Worm (Caenorhabditis elegans) whole organism, L4 larva: ENCODE data around the gene str-149.

Experiments
- D1046.2 ChIP-seq: fragments of 200-800 bp; sonication (Bioruptor generic); IDR thresholded peaks from 2 replicates; pipeline ENCODE4 v1.3.6; 2022; ENCODE audit warnings: missing genetic modification characterization, missing compliant biosample characterization
- F37D6.2 ChIP-seq: sonication (generic microtip); optimal IDR thresholded peaks from 2 replicates; lab custom pipeline; 2016; ENCODE audit warnings: mild to moderate bottlenecking, missing genetic modification characterization, missing compliant biosample characterization
- R02D3.7 ChIP-seq: fragments of 150-350 bp; sonication (generic microtip); optimal IDR thresholded peaks from 3 replicates; lab custom pipeline; 2014; ENCODE audit warnings: missing biosample characterization, missing genetic modification characterization
- T20F7.1 ChIP-seq: fragments of 200-800 bp; sonication (Bioruptor generic); optimal IDR thresholded peaks from 2 replicates; lab custom pipeline; 2018; ENCODE audit warnings: mild to moderate bottlenecking, missing genetic modification characterization, missing compliant biosample characterization
- T26A8.4 ChIP-seq: fragments of 200-800 bp; sonication (Bioruptor generic); IDR thresholded peaks from 2 replicates; pipeline ENCODE4 v1.3.6; 2022; ENCODE audit warnings: missing genetic modification characterization, missing compliant biosample characterization
- Y105C5A.15 ChIP-seq: fragments of 200-800 bp; sonication (Bioruptor generic); IDR thresholded peaks from 2 replicates; pipeline ENCODE4 v1.3.6; 2022; ENCODE audit warnings: missing genetic modification characterization, missing compliant biosample characterization
- Y5F2A.4 ChIP-seq: fragments of 200-800 bp; sonication (Bioruptor generic); optimal IDR thresholded peaks from 2 replicates; lab custom pipeline; 2018; ENCODE audit warnings: mild to moderate bottlenecking, missing genetic modification characterization, missing compliant biosample characterization
- Y75B8A.6 ChIP-seq: fragments of 200-800 bp; sonication (Bioruptor generic); IDR thresholded peaks from 2 replicates; pipeline ENCODE4 v1.3.6; 2022; ENCODE audit warnings: missing genetic modification reagents, missing genetic modification characterization, missing compliant biosample characterization
- ZK546.5 ChIP-seq, 2 experiments: sonication (generic microtip); optimal IDR thresholded peaks; 2 replicates each; lab custom pipeline; 2017; ENCODE audit warnings: missing biosample characterization in 2 of 2, missing genetic modification characterization in 2 of 2
- aha-1 ChIP-seq: fragments of 150-350 bp; peaks from one replicate; lab custom pipeline; 2014; ENCODE audit warnings: missing biosample characterization, missing genetic modification characterization
- aly-2 ChIP-seq: sonication (generic microtip); optimal IDR thresholded peaks from 2 replicates; lab custom pipeline; 2018; ENCODE audit warnings: missing biosample characterization, missing genetic modification characterization
- ama-1 ChIP-seq: fragments of 150-350 bp; optimal IDR thresholded peaks from 2 replicates; lab custom pipeline; 2014; ENCODE audit warnings: inconsistent platforms, mixed read lengths
- ceh-20 ChIP-seq: fragments of 200-800 bp; sonication (Bioruptor generic); IDR thresholded peaks from 2 replicates; pipeline ENCODE4 v1.3.6; 2022; ENCODE audit warnings: missing genetic modification reagents, missing genetic modification characterization, missing compliant biosample characterization
- ceh-44 ChIP-seq: fragments of 200-800 bp; sonication (Bioruptor generic); IDR thresholded peaks from 2 replicates; pipeline ENCODE4 v1.3.6; 2022; ENCODE audit warnings: missing genetic modification reagents, missing genetic modification characterization, missing compliant biosample characterization
- ceh-62 ChIP-seq: sonication (generic microtip); optimal IDR thresholded peaks from 2 replicates; lab custom pipeline; 2017; ENCODE audit warnings: missing biosample characterization, missing genetic modification characterization
- ceh-82 ChIP-seq: sonication (generic microtip); optimal IDR thresholded peaks from 2 replicates; lab custom pipeline; 2017; ENCODE audit warnings: missing biosample characterization, missing genetic modification characterization
- ctbp-1 ChIP-seq: fragments of 200-800 bp; sonication (Bioruptor generic); IDR thresholded peaks from 2 replicates; pipeline ENCODE4 v1.3.6; 2022; ENCODE audit warnings: missing genetic modification reagents, missing genetic modification characterization, missing compliant biosample characterization
- dmd-6 ChIP-seq: fragments of 200-800 bp; sonication (Bioruptor generic); IDR thresholded peaks from 2 replicates; pipeline ENCODE4 v1.3.6; 2022; ENCODE audit warnings: missing genetic modification reagents, missing genetic modification characterization, missing compliant biosample characterization
- dmd-8 ChIP-seq: fragments of 200-800 bp; sonication (Bioruptor generic); IDR thresholded peaks from 2 replicates; pipeline ENCODE4 v1.3.6; 2022; ENCODE audit warnings: missing genetic modification characterization, missing compliant biosample characterization
- dve-1 ChIP-seq: sonication (generic microtip); optimal IDR thresholded peaks from 2 replicates; lab custom pipeline; 2017; ENCODE audit warnings: antibody characterized with exemption, mild to moderate bottlenecking, missing genetic modification characterization, missing compliant biosample characterization; ENCODE audit not compliant: insufficient read depth
- egl-27 ChIP-seq: sonication (generic microtip); optimal IDR thresholded peaks from 3 replicates; lab custom pipeline; 2017; ENCODE audit warnings: missing biosample characterization, missing genetic modification reagents, missing genetic modification characterization
- fos-1 ChIP-seq: fragments of 150-350 bp; optimal IDR thresholded peaks from 2 replicates; lab custom pipeline; 2014; ENCODE audit warnings: missing biosample characterization, missing genetic modification characterization
- hlh-11 ChIP-seq: fragments of 200-800 bp; sonication (Bioruptor generic); optimal IDR thresholded peaks from 2 replicates; lab custom pipeline; 2018; ENCODE audit warnings: mild to moderate bottlenecking, missing genetic modification characterization, missing compliant biosample characterization
- hlh-30 ChIP-seq: sonication (generic microtip); optimal IDR thresholded peaks from 2 replicates; lab custom pipeline; 2017; ENCODE audit warnings: antibody characterized with exemption, mild to moderate bottlenecking, missing genetic modification characterization, missing compliant biosample characterization; ENCODE audit not compliant: insufficient read depth
- hmg-1.1 ChIP-seq: fragments of 200-800 bp; sonication (Bioruptor generic); IDR thresholded peaks from 2 replicates; pipeline ENCODE4 v1.3.6; 2022; ENCODE audit warnings: missing genetic modification reagents, missing genetic modification characterization, missing compliant biosample characterization
- jun-1 ChIP-seq: fragments of 150-350 bp; optimal IDR thresholded peaks from 2 replicates; lab custom pipeline; 2014; ENCODE audit warnings: missing biosample characterization, missing genetic modification reagents, missing genetic modification characterization
- lin-1 ChIP-seq: fragments of 200-800 bp; sonication (Bioruptor generic); IDR thresholded peaks from 2 replicates; pipeline ENCODE4 v1.3.6; 2022; ENCODE audit warnings: missing genetic modification reagents, missing genetic modification characterization, missing compliant biosample characterization
- lin-13 ChIP-seq: fragments of 150-350 bp; optimal IDR thresholded peaks from 2 replicates; lab custom pipeline; 2014; ENCODE audit warnings: missing biosample characterization, missing genetic modification reagents, missing genetic modification characterization
- lin-29 ChIP-seq: fragments of 200-800 bp; sonication (Bioruptor generic); IDR thresholded peaks from 2 replicates; pipeline ENCODE4 v1.3.6; 2022; ENCODE audit warnings: missing genetic modification reagents, missing genetic modification characterization, missing compliant biosample characterization
- lir-3 ChIP-seq: sonication (generic microtip); optimal IDR thresholded peaks from 2 replicates; lab custom pipeline; 2016; ENCODE audit warnings: mild to moderate bottlenecking, missing genetic modification characterization, missing compliant biosample characterization
- lsy-2 ChIP-seq, 2 experiments: fragments of 150-350 bp in 1 of 2; sonication (generic microtip) in 1 of 2; optimal IDR thresholded peaks; 2 replicates each; lab custom pipeline; 2014 to 2017; ENCODE audit warnings: missing biosample characterization in 2 of 2, missing genetic modification characterization in 2 of 2
- mxl-2 ChIP-seq: fragments of 200-800 bp; sonication (Bioruptor generic); conservative IDR thresholded peaks from 2 replicates; pipeline ENCODE4 v1.3.6; 2022; ENCODE audit warnings: missing genetic modification reagents, missing genetic modification characterization, missing compliant biosample characterization
- nhr-10 ChIP-seq: fragments of 150-350 bp; optimal IDR thresholded peaks from 2 replicates; lab custom pipeline; 2014; ENCODE audit warnings: missing biosample characterization, missing genetic modification characterization
- nhr-102 ChIP-seq: sonication (generic microtip); optimal IDR thresholded peaks from 2 replicates; lab custom pipeline; 2016; ENCODE audit warnings: mild to moderate bottlenecking, missing genetic modification characterization, moderate library complexity, missing compliant biosample characterization
- nhr-11 ChIP-seq: fragments of 150-350 bp; optimal IDR thresholded peaks from 2 replicates; lab custom pipeline; 2014; ENCODE audit warnings: missing biosample characterization, missing genetic modification characterization
- nhr-111 ChIP-seq: fragments of 200-800 bp; sonication (Bioruptor generic); optimal IDR thresholded peaks from 2 replicates; lab custom pipeline; 2018; ENCODE audit warnings: mild to moderate bottlenecking, missing genetic modification characterization, missing compliant biosample characterization
- nhr-25 ChIP-seq: sonication (generic microtip); optimal IDR thresholded peaks from 2 replicates; lab custom pipeline; 2017; ENCODE audit warnings: missing genetic modification characterization, mild to moderate bottlenecking, missing compliant biosample characterization, antibody characterized with exemption, moderate library complexity, borderline replicate concordance; ENCODE audit not compliant: insufficient read depth
- nhr-48 ChIP-seq: sonication (generic microtip); optimal IDR thresholded peaks from 2 replicates; lab custom pipeline; 2016; ENCODE audit warnings: mild to moderate bottlenecking, missing genetic modification characterization, missing compliant biosample characterization
- nhr-76 ChIP-seq: fragments of 150-350 bp; optimal IDR thresholded peaks from 2 replicates; lab custom pipeline; 2014; ENCODE audit warnings: missing biosample characterization, missing genetic modification characterization
- php-3 ChIP-seq: fragments of 200-800 bp; sonication (Bioruptor generic); IDR thresholded peaks from 2 replicates; pipeline ENCODE4 v1.3.6; 2022; ENCODE audit warnings: missing genetic modification reagents, missing genetic modification characterization, missing compliant biosample characterization
- saeg-2 ChIP-seq: fragments of 200-800 bp; sonication (Bioruptor generic); IDR thresholded peaks from 2 replicates; pipeline ENCODE4 v1.3.6; 2022; ENCODE audit warnings: missing genetic modification reagents, missing genetic modification characterization, missing compliant biosample characterization
- skn-1 ChIP-seq: fragments of 150-350 bp; optimal IDR thresholded peaks from 2 replicates; lab custom pipeline; 2014; ENCODE audit warnings: missing biosample characterization, missing genetic modification characterization
- snpc-4 ChIP-seq: fragments of 150-350 bp; optimal IDR thresholded peaks from 2 replicates; lab custom pipeline; 2014; ENCODE audit warnings: missing biosample characterization, missing genetic modification characterization
- spr-3 ChIP-seq: fragments of 200-800 bp; sonication (Bioruptor generic); optimal IDR thresholded peaks from 2 replicates; lab custom pipeline; 2018; ENCODE audit warnings: mild to moderate bottlenecking, missing genetic modification characterization, missing compliant biosample characterization
- tra-1 ChIP-seq: fragments of 200-800 bp; sonication (Bioruptor generic); IDR thresholded peaks from 2 replicates; pipeline ENCODE4 v1.3.6; 2022; ENCODE audit warnings: missing genetic modification reagents, missing genetic modification characterization, missing compliant biosample characterization
- unc-130 ChIP-seq: sonication (generic microtip); optimal IDR thresholded peaks from 2 replicates; lab custom pipeline; 2016; ENCODE audit warnings: missing genetic modification reagents, missing genetic modification characterization, missing compliant biosample characterization
- zip-2 ChIP-seq: fragments of 150-350 bp; optimal IDR thresholded peaks from 2 replicates; lab custom pipeline; 2014; ENCODE audit warnings: missing biosample characterization, missing genetic modification characterization

str-149 gene

DNA sequence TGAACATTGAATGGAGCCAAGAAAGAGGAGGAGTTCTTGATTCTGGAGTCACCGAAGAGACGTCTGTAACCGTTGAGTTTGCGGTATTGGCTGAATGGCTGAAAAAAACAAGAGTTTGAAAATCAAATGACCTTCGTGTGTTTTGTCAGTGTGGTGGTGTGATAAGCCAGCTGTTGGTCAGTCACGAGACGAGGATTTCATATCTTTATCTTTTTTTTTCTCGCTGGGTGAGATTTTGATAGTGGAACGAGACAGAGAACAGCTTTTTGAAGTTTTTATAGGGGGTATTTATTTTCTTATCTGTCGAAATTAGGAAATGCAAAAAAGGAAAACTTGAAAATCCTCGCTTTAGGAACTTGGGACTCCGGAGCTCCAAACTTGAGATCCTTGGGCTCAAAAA lies 21.2 kb downstream of the str-149 start (continued):
- TF ChIP-seq ctbp-1 (no peak), F37D6.2 (no peak), spr-3 (GFP tag; lab: Kevin White, UChicago) (no peak), zip-2 (tag; lab: Kevin White, UChicago) (no peak), lin-13 (GFP tag; lab: Kevin White, UChicago) (no peak), T26A8.4 (GFP tag; lab: Robert Waterston, UW) (no peak), R02D3.7 (tag; lab: Kevin White, UChicago) (no peak), nhr-11 (no peak), dmd-8 (GFP tag; lab: Robert Waterston, UW) (no peak), nhr-25 (tag; lab: Kevin White, UChicago) (no peak), egl-27 (tag; lab: Kevin White, UChicago) (no peak), ama-1 (lab: Kevin White, UChicago) (no peak), D1046.2 (GFP tag; lab: Robert Waterston, UW) (no peak), hlh-11 (tag; lab: Kevin White, UChicago) (peak; percentile 68), hmg-1.1 (GFP tag; lab: Robert Waterston, UW) (no peak), ceh-44 (GFP tag; lab: Robert Waterston, UW) (no peak), mxl-2 (GFP tag; lab: Robert Waterston, UW) (no peak), ZK546.5 (tag; optimal IDR thresholded peaks at IDR 0.05; lab: Kevin White, UChicago) (no peak), snpc-4 (tag; lab: Kevin White, UChicago) (no peak), nhr-102 (tag; lab: Kevin White, UChicago) (no peak), lin-29 (GFP tag; lab: Robert Waterston, UW) (no peak), ceh-62 (tag; lab: Kevin White, UChicago) (no peak), T20F7.1 (GFP tag; lab: Kevin White, UChicago) (no peak)
- TF ChIP-seq, all 104 proteins: peak for 9

DNA sequence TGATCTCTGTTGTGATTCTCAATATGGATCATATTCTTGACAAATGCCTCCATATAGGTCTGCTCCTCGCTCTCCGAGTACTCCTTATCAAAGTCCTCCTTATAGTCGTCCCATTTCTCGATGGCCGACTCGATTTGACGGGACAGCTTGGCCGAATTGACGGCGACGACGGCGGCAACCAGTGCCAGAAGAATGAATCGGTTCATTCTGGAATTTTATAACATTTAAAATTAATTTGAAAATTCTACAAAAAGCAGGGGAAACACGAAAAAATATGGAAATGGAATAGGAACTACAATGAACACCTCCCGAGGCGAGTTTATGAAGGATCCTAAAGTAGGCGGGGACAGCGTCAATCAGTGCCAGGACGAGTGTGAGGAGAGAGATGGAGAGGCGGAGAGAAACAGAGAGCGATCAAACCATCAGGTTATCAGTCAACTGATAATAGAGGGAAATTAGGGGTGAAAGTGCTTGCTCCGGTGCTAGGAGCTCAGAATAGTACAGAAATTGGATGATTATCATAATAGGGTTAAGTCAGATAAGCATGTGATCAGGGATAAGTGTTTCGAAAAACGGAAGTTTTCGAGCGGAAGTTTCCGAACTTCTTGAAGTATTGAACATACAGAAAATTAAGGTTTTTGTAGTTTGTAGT lies 22.0 kb downstream of the str-149 start, which contains the start of gene cpl-1:
Gene cpl-1 (minus strand): TSS at position 207 of the 652 bp plus-strand sequence.
- TF ChIP-seq lsy-2 (tag; optimal IDR thresholded peaks at IDR 0.05; lab: Kevin White, UChicago) (no peak), zip-2 (tag; lab: Kevin White, UChicago) (no peak), dve-1 (tag; lab: Kevin White, UChicago) (peak; percentile 84), snpc-4 (tag; lab: Kevin White, UChicago) (no peak), ceh-62 (tag; lab: Kevin White, UChicago) (no peak), Y5F2A.4 (no peak), aha-1 (tag; lab: Kevin White, UChicago) (peak; percentile 93), ceh-20 (GFP tag; lab: Robert Waterston, UW) (no peak; the same call in 1 of the 2 replicates), nhr-76 (tag; lab: Kevin White, UChicago) (no peak), fos-1 (tag; lab: Kevin White, UChicago) (no peak), nhr-48 (tag; lab: Kevin White, UChicago) (peak; percentile 47), aly-2 (no peak), R02D3.7 (tag; lab: Kevin White, UChicago) (no peak), ceh-82 (tag; lab: Kevin White, UChicago) (no peak), ctbp-1 (no peak), egl-27 (tag; lab: Kevin White, UChicago) (no peak), lin-1 (GFP tag; lab: Robert Waterston, UW) (peak; percentile 40; the same call in 1 of the 2 replicates), jun-1 (tag; lab: Kevin White, UChicago) (no peak), nhr-111 (peak; percentile 10), Y105C5A.15 (GFP tag; lab: Robert Waterston, UW) (no peak), unc-130 (GFP tag; lab: Kevin White, UChicago) (no peak), hlh-30 (tag; lab: Kevin White, UChicago) (peak; percentile 59), lir-3 (tag; lab: Kevin White, UChicago) (no peak), dmd-8 (GFP tag; lab: Robert Waterston, UW) (no peak), ama-1 (lab: Kevin White, UChicago) (peak; percentile 79), tra-1 (GFP tag; lab: Robert Waterston, UW) (peak; percentile 57), ceh-44 (GFP tag; lab: Robert Waterston, UW) (no peak), skn-1 (no peak), nhr-10 (no peak), dmd-6 (GFP tag; lab: Robert Waterston, UW) (peak; percentile 73), saeg-2 (GFP tag; lab: Robert Waterston, UW) (no peak), F37D6.2 (no peak), Y75B8A.6 (no peak), mxl-2 (GFP tag; lab: Robert Waterston, UW) (no peak), php-3 (GFP tag; lab: Robert Waterston, UW) (peak; percentile 58; the same call in 1 of the 2 replicates)
